Fruit fly (Drosophila melanogaster) whole organism, embryonic: ENCODE data around the gene MBD-like.

Experiments
- Abd-B ChIP-seq: fragments of 200-800 bp; sonication (Bioruptor generic); optimal IDR thresholded peaks from 2 replicates; lab custom pipeline; 2018; ENCODE audit warnings: missing biosample characterization, mild to moderate bottlenecking, missing genetic modification characterization, moderate library complexity
- Atf-2 ChIP-seq: fragments of 200-800 bp; sonication (Bioruptor generic); optimal IDR thresholded peaks from 2 replicates; lab custom pipeline; 2016; ENCODE audit warnings: missing biosample characterization, missing genetic modification characterization
- Atf6 ChIP-seq: fragments of 200-800 bp; sonication (Bioruptor generic); IDR thresholded peaks from 2 replicates; pipeline ENCODE4 v1.3.6; 2022; ENCODE audit warnings: missing biosample characterization, missing genetic modification characterization
- Bteb2 ChIP-seq: fragments of 200-800 bp; sonication (Bioruptor generic); optimal IDR thresholded peaks from 2 replicates; lab custom pipeline; 2016; ENCODE audit warnings: missing biosample characterization, missing genetic modification characterization
- CG11696 ChIP-seq: fragments of 200-800 bp; sonication (Bioruptor generic); IDR thresholded peaks from 2 replicates; pipeline ENCODE4 v1.3.6; 2022; ENCODE audit warnings: missing biosample characterization, missing genetic modification characterization
- CG13296 ChIP-seq: fragments of 200-800 bp; sonication (Bioruptor generic); optimal IDR thresholded peaks from 3 replicates; lab custom pipeline; 2018; ENCODE audit warnings: missing biosample characterization, mild to moderate bottlenecking, missing genetic modification characterization
- CG14860 ChIP-seq: fragments of 200-800 bp; sonication (Bioruptor generic); IDR thresholded peaks from 3 replicates; pipeline ENCODE4 v1.3.6; 2022; ENCODE audit warnings: missing biosample characterization, missing genetic modification characterization; ENCODE audit not compliant: partially characterized antibody
- CG15601 ChIP-seq: fragments of 200-800 bp; sonication (Bioruptor generic); optimal IDR thresholded peaks from 3 replicates; lab custom pipeline; 2019; ENCODE audit warnings: missing biosample characterization, mild to moderate bottlenecking, missing genetic modification characterization, moderate library complexity
- CG1603 ChIP-seq: fragments of 200-800 bp; sonication (Bioruptor generic); optimal IDR thresholded peaks from 2 replicates; lab custom pipeline; 2019; ENCODE audit warnings: missing biosample characterization, mild to moderate bottlenecking, missing genetic modification characterization, moderate library complexity
- CG16813 ChIP-seq: fragments of 200-800 bp; sonication (Bioruptor generic); IDR thresholded peaks from 3 replicates; pipeline ENCODE4 v1.3.6; 2022; ENCODE audit warnings: missing biosample characterization, missing genetic modification characterization; ENCODE audit not compliant: partially characterized antibody
- CG17385 ChIP-seq: fragments of 200-800 bp; sonication (Bioruptor generic); optimal IDR thresholded peaks from 3 replicates; lab custom pipeline; 2018; ENCODE audit warnings: missing biosample characterization, mild to moderate bottlenecking, missing genetic modification characterization
- CG17912 ChIP-seq: fragments of 200-800 bp; sonication (Bioruptor generic); optimal IDR thresholded peaks from 2 replicates; lab custom pipeline; 2018; ENCODE audit warnings: missing biosample characterization, mild to moderate bottlenecking, missing genetic modification characterization
- CG1792 ChIP-seq: fragments of 200-800 bp; sonication (Bioruptor generic); optimal IDR thresholded peaks from 2 replicates; lab custom pipeline; 2016; ENCODE audit warnings: missing biosample characterization, missing genetic modification characterization
- CG18619 ChIP-seq: fragments of 200-800 bp; sonication (Bioruptor generic); optimal IDR thresholded peaks from 3 replicates; lab custom pipeline; 2017; ENCODE audit warnings: missing biosample characterization, mild to moderate bottlenecking, missing genetic modification characterization
- CG2129 ChIP-seq: fragments of 200-800 bp; sonication (Bioruptor generic); IDR thresholded peaks from 2 replicates; pipeline ENCODE4 v1.3.6; 2022; ENCODE audit warnings: missing biosample characterization, missing genetic modification characterization; ENCODE audit not compliant: partially characterized antibody
- CG3065 ChIP-seq: fragments of 200-800 bp; sonication (Bioruptor generic); optimal IDR thresholded peaks from 2 replicates; lab custom pipeline; 2016; ENCODE audit warnings: missing biosample characterization, missing genetic modification characterization
- CG33557 ChIP-seq: fragments of 200-800 bp; sonication (Bioruptor generic); optimal IDR thresholded peaks from 2 replicates; lab custom pipeline; 2019; ENCODE audit warnings: missing biosample characterization, mild to moderate bottlenecking, missing genetic modification characterization, moderate library complexity
- CG7357 ChIP-seq: fragments of 200-800 bp; sonication (Bioruptor generic); IDR thresholded peaks from 3 replicates; pipeline ENCODE4 v1.3.6; 2022; ENCODE audit warnings: missing biosample characterization, missing genetic modification characterization
- CG7928 ChIP-seq: fragments of 200-800 bp; sonication (Bioruptor generic); optimal IDR thresholded peaks from 2 replicates; lab custom pipeline; 2017; ENCODE audit warnings: missing biosample characterization, mild to moderate bottlenecking, missing genetic modification characterization
- CG7963 ChIP-seq: fragments of 200-800 bp; sonication (Bioruptor generic); IDR thresholded peaks from 3 replicates; pipeline ENCODE4 v1.3.6; 2022; ENCODE audit warnings: missing biosample characterization, missing genetic modification characterization; ENCODE audit not compliant: partially characterized antibody
- Dfd ChIP-seq, 2 experiments: fragments of >200 bp; optimal IDR thresholded peaks; 2 replicates each; lab custom pipeline; 2017; ENCODE audit warnings: missing biosample characterization in 2 of 2, missing genetic modification characterization in 2 of 2
- Dll ChIP-seq: fragments of 200-800 bp; sonication (Bioruptor generic); IDR thresholded peaks from 4 replicates; pipeline ENCODE4 v1.3.6; 2022; ENCODE audit warnings: missing biosample characterization, missing genetic modification characterization; ENCODE audit not compliant: partially characterized antibody
- Drgx ChIP-seq: fragments of 200-800 bp; sonication (Bioruptor generic); IDR thresholded peaks from 2 replicates; pipeline ENCODE4 v1.3.6; 2022; ENCODE audit warnings: missing biosample characterization, missing genetic modification characterization
- E2f2 ChIP-seq: fragments of 200-800 bp; sonication (Bioruptor generic); IDR thresholded peaks from 2 replicates; pipeline ENCODE4 v1.3.6; 2022; ENCODE audit warnings: missing biosample characterization, missing genetic modification characterization
- Fer1 ChIP-seq: fragments of 200-800 bp; sonication (Bioruptor generic); optimal IDR thresholded peaks from 2 replicates; lab custom pipeline; 2017; ENCODE audit warnings: missing biosample characterization, mild to moderate bottlenecking, missing genetic modification characterization
- H2.0 ChIP-seq: fragments of 200-800 bp; sonication (Bioruptor generic); IDR thresholded peaks from 2 replicates; pipeline ENCODE4 v1.3.6; 2022; ENCODE audit warnings: missing biosample characterization, missing genetic modification characterization
- Meics ChIP-seq: fragments of 200-800 bp; sonication (Bioruptor generic); optimal IDR thresholded peaks from 2 replicates; lab custom pipeline; 2017; ENCODE audit warnings: missing biosample characterization, mild to moderate bottlenecking, missing genetic modification characterization
- Mes4 ChIP-seq: fragments of 200-800 bp; sonication (Bioruptor generic); optimal IDR thresholded peaks from 2 replicates; lab custom pipeline; 2016; ENCODE audit warnings: missing biosample characterization, missing genetic modification characterization
- NfI ChIP-seq: fragments of 200-800 bp; sonication (Bioruptor generic); optimal IDR thresholded peaks from 3 replicates; lab custom pipeline; 2018; ENCODE audit warnings: missing biosample characterization, mild to moderate bottlenecking, missing genetic modification characterization, moderate library complexity
- Side ChIP-seq: fragments of 200-800 bp; sonication (Bioruptor generic); optimal IDR thresholded peaks from 2 replicates; lab custom pipeline; 2016; ENCODE audit warnings: missing biosample characterization, missing genetic modification characterization
- Spps ChIP-seq: fragments of 200-800 bp; sonication (Bioruptor generic); optimal IDR thresholded peaks from 2 replicates; lab custom pipeline; 2018; ENCODE audit warnings: missing biosample characterization, mild to moderate bottlenecking, missing genetic modification characterization
- Sry-β ChIP-seq: fragments of 200-800 bp; sonication (Bioruptor generic); optimal IDR thresholded peaks from 2 replicates; lab custom pipeline; 2018; ENCODE audit warnings: missing biosample characterization, mild to moderate bottlenecking, missing genetic modification characterization, moderate library complexity
- Usf ChIP-seq: fragments of 200-800 bp; sonication (Bioruptor generic); optimal IDR thresholded peaks from 2 replicates; lab custom pipeline; 2017; ENCODE audit warnings: missing genotype, missing biosample characterization, missing genetic modification characterization
- abd-A ChIP-seq: fragments of 200-800 bp; sonication (Bioruptor generic); optimal IDR thresholded peaks from 3 replicates; lab custom pipeline; 2019; ENCODE audit warnings: missing biosample characterization, mild to moderate bottlenecking, missing genetic modification characterization, moderate library complexity
- ap ChIP-seq: fragments of 200-800 bp; sonication (Bioruptor generic); IDR thresholded peaks from 2 replicates; pipeline ENCODE4 v1.3.6; 2022; ENCODE audit warnings: missing biosample characterization, missing genetic modification characterization
- crc ChIP-seq: fragments of 200-800 bp; sonication (Bioruptor generic); optimal IDR thresholded peaks from 2 replicates; lab custom pipeline; 2016; ENCODE audit warnings: missing biosample characterization, missing genetic modification characterization
- danr ChIP-seq: fragments of 200-800 bp; sonication (Bioruptor generic); IDR thresholded peaks from 2 replicates; pipeline ENCODE4 v1.3.6; 2022; ENCODE audit warnings: missing biosample characterization, missing genetic modification characterization
- dati ChIP-seq: fragments of 200-800 bp; sonication (Bioruptor generic); IDR thresholded peaks from 2 replicates; pipeline ENCODE4 v1.3.6; 2022; ENCODE audit warnings: missing biosample characterization, missing genetic modification characterization
- disco-r ChIP-seq: fragments of 200-800 bp; sonication (Bioruptor generic); optimal IDR thresholded peaks from 2 replicates; lab custom pipeline; 2016; ENCODE audit warnings: missing biosample characterization, missing genetic modification characterization
- dmrt11E ChIP-seq: fragments of 200-800 bp; sonication (Bioruptor generic); optimal IDR thresholded peaks from 3 replicates; lab custom pipeline; 2018; ENCODE audit warnings: missing biosample characterization, mild to moderate bottlenecking, missing genetic modification characterization, moderate library complexity
- ham ChIP-seq: fragments of 200-800 bp; sonication (Bioruptor generic); IDR thresholded peaks from 2 replicates; pipeline ENCODE4 v1.3.6; 2022; ENCODE audit warnings: missing biosample characterization, missing genetic modification characterization
- hb ChIP-seq: fragments of 200-800 bp; sonication (Bioruptor generic); IDR thresholded peaks from 3 replicates; pipeline ENCODE4 v1.3.6; 2022; ENCODE audit warnings: missing biosample characterization, missing genetic modification characterization; ENCODE audit not compliant: partially characterized antibody
- ind ChIP-seq: fragments of 200-800 bp; sonication (Bioruptor generic); optimal IDR thresholded peaks from 3 replicates; lab custom pipeline; 2016; ENCODE audit warnings: missing biosample characterization, missing genetic modification characterization
- kay ChIP-seq: fragments of 200-800 bp; sonication (Bioruptor generic); optimal IDR thresholded peaks from 2 replicates; lab custom pipeline; 2016; ENCODE audit warnings: missing biosample characterization, missing genetic modification characterization
- ken ChIP-seq: fragments of 200-800 bp; sonication (Bioruptor generic); IDR thresholded peaks from 3 replicates; pipeline ENCODE4 v1.3.6; 2022; ENCODE audit warnings: missing biosample characterization, missing genetic modification characterization
- pzg ChIP-seq: fragments of 200-800 bp; sonication (Bioruptor generic); optimal IDR thresholded peaks from 3 replicates; lab custom pipeline; 2018; ENCODE audit warnings: missing biosample characterization, mild to moderate bottlenecking, missing genetic modification characterization, moderate library complexity
- sisA ChIP-seq: fragments of 200-800 bp; sonication (Bioruptor generic); IDR thresholded peaks from 2 replicates; pipeline ENCODE4 v1.3.6; 2022; ENCODE audit warnings: missing biosample characterization, missing genetic modification characterization
- tna ChIP-seq: fragments of 200-800 bp; sonication (Bioruptor generic); IDR thresholded peaks from 2 replicates; pipeline ENCODE4 v1.3.6; 2022; ENCODE audit warnings: missing biosample characterization, missing genetic modification characterization; ENCODE audit not compliant: partially characterized antibody
- vnd ChIP-seq: fragments of 200-800 bp; sonication (Bioruptor generic); IDR thresholded peaks from 3 replicates; pipeline ENCODE4 v1.3.6; 2022; ENCODE audit warnings: missing biosample characterization, missing genetic modification characterization; ENCODE audit not compliant: partially characterized antibody
- wdn ChIP-seq: fragments of 200-800 bp; sonication (Bioruptor generic); IDR thresholded peaks from 2 replicates; pipeline ENCODE4 v1.3.6; 2022; ENCODE audit warnings: missing biosample characterization, missing genetic modification characterization
- wor ChIP-seq: fragments of 200-800 bp; sonication (Bioruptor generic); IDR thresholded peaks from 2 replicates; pipeline ENCODE4 v1.3.6; 2022; ENCODE audit warnings: missing biosample characterization, missing genetic modification characterization

MBD-like gene

DNA sequence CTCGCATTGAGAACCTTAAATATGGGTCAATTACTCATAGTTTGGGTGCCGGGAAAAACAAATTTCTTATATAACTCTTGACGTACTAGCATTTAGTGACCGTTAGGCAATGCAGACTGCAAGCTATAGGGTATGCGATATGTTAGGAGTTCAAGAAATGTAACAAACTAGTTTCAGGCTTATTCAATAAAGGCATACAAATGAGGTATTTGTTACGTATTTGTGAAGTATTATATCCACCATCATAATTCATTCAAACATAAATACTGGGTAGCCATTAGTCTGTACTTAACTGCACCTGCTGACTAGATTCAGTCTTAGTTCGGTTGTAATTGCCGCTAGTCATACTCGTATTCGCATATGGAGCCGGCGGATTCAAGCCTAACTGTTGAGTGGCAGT lies 48.6 kb downstream of the MBD-like start (continued):
- TF ChIP-seq CG1603 (no peak), dmrt11E (no peak), danr (GFP tag; lab: Robert Waterston, UW) (no peak), H2.0 (GFP tag; lab: Robert Waterston, UW) (no peak), CG14860 (peak; percentile 68; the same call in 2 of the 3 replicates), pzg (GFP tag; lab: Kevin White, UChicago) (no peak), kay (GFP tag; lab: Kevin White, UChicago) (no peak), CG16813 (peak; percentile 60), crc (GFP tag; lab: Kevin White, UChicago) (no peak), Drgx (0 out of 2 replicates have a peak, but pooled peaks have one; percentile 15), CG1792 (GFP tag; lab: Kevin White, UChicago) (no peak), Fer1 (GFP tag; lab: Kevin White, UChicago) (no peak), E2f2 (GFP tag; lab: Robert Waterston, UW) (no peak), CG11696 (GFP tag; lab: Robert Waterston, UW) (no peak), disco-r (GFP tag; lab: Kevin White, UChicago) (no peak), Sry-β (GFP tag; lab: Kevin White, UChicago) (no peak), Mes4 (no peak), CG33557 (GFP tag; lab: Kevin White, UChicago) (no peak), Dfd (GFP tag; optimal IDR thresholded peaks at IDR 0.05; lab: Kevin White, UChicago) (no peak), CG17385 (GFP tag; lab: Kevin White, UChicago) (no peak), Atf-2 (GFP tag; lab: Kevin White, UChicago) (no peak), CG7963 (GFP tag; lab: Robert Waterston, UW) (peak; percentile 58; the same call in 1 of the 3 replicates), CG3065 (GFP tag; lab: Kevin White, UChicago) (no peak), CG2129 (GFP tag; lab: Robert Waterston, UW) (no peak), Atf6 (GFP tag; lab: Robert Waterston, UW) (no peak), CG7357 (no peak), ken (GFP tag; lab: Robert Waterston, UW) (no peak), Bteb2 (GFP tag; lab: Kevin White, UChicago) (no peak), ap (no peak), Side (GFP tag; lab: Kevin White, UChicago) (no peak), hb (0 out of 3 replicates have a peak, but pooled peaks have one; percentile 20), Meics (GFP tag; lab: Kevin White, UChicago) (no peak), CG13296 (no peak), ind (GFP tag; lab: Kevin White, UChicago) (no peak), sisA (GFP tag; lab: Robert Waterston, UW) (no peak), Usf (no peak), wdn (GFP tag; lab: Robert Waterston, UW) (no peak), dati (GFP tag; lab: Robert Waterston, UW) (no peak), Abd-B (GFP tag; lab: Kevin White, UChicago) (no peak), vnd (GFP tag; lab: Robert Waterston, UW) (peak; percentile 50; the same call in 2 of the 3 replicates), wor (no peak), Dll (GFP tag; lab: Robert Waterston, UW) (0 out of 4 replicates have a peak, but pooled peaks have one; percentile 19), Spps (tag; lab: Kevin White, UChicago) (no peak), CG18619 (GFP tag; lab: Kevin White, UChicago) (no peak), tna (GFP tag; lab: Robert Waterston, UW) (peak; percentile 78), abd-A (tag; lab: Kevin White, UChicago) (no peak), CG15601 (no peak), ham (GFP tag; lab: Robert Waterston, UW) (no peak), NfI (no peak), CG17912 (GFP tag; lab: Kevin White, UChicago) (no peak), CG7928 (GFP tag; lab: Kevin White, UChicago) (no peak)
